Fruit fly (Drosophila melanogaster) whole organism: Measurements from ENCODE around the gene CG33306.

ENCODE experiments used
- CG8478 ChIP-seq: fragments of >200 bp; optimal IDR thresholded peaks from 2 replicates; lab custom pipeline; 2018; ENCODE audit warnings: inconsistent platforms
- EcR ChIP-seq, 2 experiments: fragments of >200 bp; optimal IDR thresholded peaks; 2 replicates each; lab custom pipeline; 2017; ENCODE audit warnings: missing biosample characterization in 2 of 2, missing genetic modification characterization in 2 of 2, missing genetic modification reagents in 2 of 2
- usp ChIP-seq: fragments of >200 bp; optimal IDR thresholded peaks from 2 replicates; lab custom pipeline; 2017; ENCODE audit warnings: missing biosample characterization, missing genetic modification characterization, mixed read lengths

- TF ChIP-seq EcR (GFP tag; optimal IDR thresholded peaks at IDR 0.05; lab: Kevin White, UChicago) (no peak), usp (GFP tag; lab: Kevin White, UChicago) (no peak), CG8478 (no peak)
Observed at dm6 chr2L:13802075-13802639, 41.4 kb downstream of the CG33306 start.
